Worm (Caenorhabditis elegans) whole organism, L4 larva: ENCODE measurements around the gene F23H12.7.

Source experiments
- T26A8.4 ChIP-seq: fragments of 200-800 bp; sonication (Bioruptor generic); IDR thresholded peaks from 2 replicates; pipeline ENCODE4 v1.3.6; 2022; ENCODE audit warnings: missing genetic modification characterization, missing compliant biosample characterization
- ceh-82 ChIP-seq: sonication (generic microtip); optimal IDR thresholded peaks from 2 replicates; lab custom pipeline; 2017; ENCODE audit warnings: missing biosample characterization, missing genetic modification characterization
- fos-1 ChIP-seq: fragments of 150-350 bp; optimal IDR thresholded peaks from 2 replicates; lab custom pipeline; 2014; ENCODE audit warnings: missing biosample characterization, missing genetic modification characterization
- hif-1 ChIP-seq, 2 experiments: sonication (generic microtip); optimal IDR thresholded peaks; 2 replicates each; lab custom pipeline; 2016 to 2017; ENCODE audit warnings: missing compliant biosample characterization in 2 of 2, missing genetic modification characterization in 2 of 2, missing genetic modification reagents in 2 of 2, missing genotype in 2 of 2, mild to moderate bottlenecking in 1 of 2
- jun-1 ChIP-seq: fragments of 150-350 bp; optimal IDR thresholded peaks from 2 replicates; lab custom pipeline; 2014; ENCODE audit warnings: missing biosample characterization, missing genetic modification reagents, missing genetic modification characterization
- mdl-1 ChIP-seq, 2 experiments: fragments of 150-350 bp in 1 of 2; sonication (generic microtip) in 1 of 2; optimal IDR thresholded peaks; 2 replicates each; lab custom pipeline; 2014 to 2017; ENCODE audit warnings: missing biosample characterization in 2 of 2, missing genetic modification characterization in 2 of 2
- mdt-29 ChIP-seq: fragments of 200-800 bp; sonication (Bioruptor generic); IDR thresholded peaks from 2 replicates; pipeline ENCODE4 v1.3.6; 2022; ENCODE audit warnings: missing genetic modification reagents, missing genetic modification characterization, missing compliant biosample characterization
- nhr-237 ChIP-seq: sonication (generic microtip); optimal IDR thresholded peaks from 2 replicates; lab custom pipeline; 2017; ENCODE audit warnings: missing biosample characterization, missing genetic modification characterization
- nhr-6 ChIP-seq: fragments of 150-350 bp; optimal IDR thresholded peaks from 2 replicates; lab custom pipeline; 2014; ENCODE audit warnings: missing biosample characterization, missing genetic modification characterization
- pha-4 ChIP-seq, 2 experiments: fragments of 150-350 bp in 1 of 2; fragments of 200-800 bp in 1 of 2; sonication (Bioruptor generic) in 1 of 2; IDR thresholded peaks in 1 of 2; optimal IDR thresholded peaks in 1 of 2; 2 replicates each; pipeline versions ENCODE4 v1.3.6 to Lab custom; 2014 to 2022; ENCODE audit warnings: missing genetic modification characterization in 2 of 2, missing genetic modification reagents in 2 of 2, missing biosample characterization in 1 of 2, missing compliant biosample characterization in 1 of 2
- pqm-1 ChIP-seq: sonication (generic microtip); optimal IDR thresholded peaks from 2 replicates; lab custom pipeline; 2017; ENCODE audit warnings: missing biosample characterization, missing genetic modification characterization
- zag-1 ChIP-seq: fragments of 150-350 bp; optimal IDR thresholded peaks from 2 replicates; lab custom pipeline; 2014; ENCODE audit warnings: missing biosample characterization, missing genetic modification characterization
- zfp-3 ChIP-seq: fragments of 200-800 bp; sonication (Bioruptor generic); conservative IDR thresholded peaks from 2 replicates; pipeline ENCODE4 v1.3.6; 2022; ENCODE audit warnings: missing genetic modification reagents, missing genetic modification characterization, missing compliant biosample characterization
- zip-2 ChIP-seq: fragments of 150-350 bp; optimal IDR thresholded peaks from 2 replicates; lab custom pipeline; 2014; ENCODE audit warnings: missing biosample characterization, missing genetic modification characterization

- TF ChIP-seq fos-1 (tag; lab: Kevin White, UChicago): no peak
- no peak for TF ChIP-seq zag-1 (tag; lab: Kevin White, UChicago)
- no peak for TF ChIP-seq nhr-237 (tag; lab: Kevin White, UChicago)
- TF ChIP-seq pha-4 (GFP tag; IDR thresholded peaks at IDR 0.05; lab: Robert Waterston, UW): no peak
- no peak for TF ChIP-seq pha-4 (tag; optimal IDR thresholded peaks at IDR 0.05; lab: Kevin White, UChicago)
- no peak for TF ChIP-seq mdt-29 (GFP tag; lab: Robert Waterston, UW)
- TF ChIP-seq mdl-1 (tag; optimal IDR thresholded peaks at IDR 0.05; lab: Kevin White, UChicago): no peak
- no peak for TF ChIP-seq nhr-6 (tag; lab: Kevin White, UChicago)
- TF ChIP-seq hif-1 (tag; optimal IDR thresholded peaks at IDR 0.05; lab: Kevin White, UChicago): no peak
- TF ChIP-seq T26A8.4: no peak
- TF ChIP-seq ceh-82: no peak
- TF ChIP-seq zfp-3: no peak
- TF ChIP-seq jun-1 (tag; lab: Kevin White, UChicago): no peak
- no peak for TF ChIP-seq zip-2 (tag; lab: Kevin White, UChicago)
- no peak for TF ChIP-seq pqm-1 (tag; lab: Kevin White, UChicago)
These were observed 49.9 kb downstream of the F23H12.7 start for ce11 chrV:12421360-12421759.
